Worm (Caenorhabditis elegans) whole organism, L2 larva: ENCODE data around the gene nlg-1.

Experiments used
- ama-1 ChIP-seq: fragments of 150-350 bp; optimal IDR thresholded peaks from 2 replicates; lab custom pipeline; 2018; ENCODE audit warnings: inconsistent platforms
- lin-39 ChIP-seq: fragments of 150-350 bp; optimal IDR thresholded peaks from 2 replicates; lab custom pipeline; 2014; ENCODE audit warnings: missing biosample characterization, missing genetic modification reagents, missing genetic modification characterization
- lsy-2 ChIP-seq, 2 experiments: fragments of 150-350 bp in 1 of 2; sonication (generic microtip) in 1 of 2; optimal IDR thresholded peaks; 2 replicates each; lab custom pipeline; 2014 to 2017; ENCODE audit warnings: missing biosample characterization in 2 of 2, missing genetic modification characterization in 2 of 2
- nhr-11 ChIP-seq: fragments of 150-350 bp; optimal IDR thresholded peaks from 2 replicates; lab custom pipeline; 2014; ENCODE audit warnings: missing biosample characterization, missing genetic modification characterization
- skn-1 ChIP-seq: sonication (generic microtip); optimal IDR thresholded peaks from 2 replicates; lab custom pipeline; 2017; ENCODE audit warnings: missing biosample characterization, missing genetic modification characterization
- unc-55 ChIP-seq: fragments of 150-350 bp; sonication (generic microtip); optimal IDR thresholded peaks from 3 replicates; lab custom pipeline; 2014; ENCODE audit warnings: missing biosample characterization, missing genetic modification reagents, missing genetic modification characterization

- no peak for TF ChIP-seq ama-1 (lab: Kevin White, UChicago)
- TF ChIP-seq lsy-2 (tag; optimal IDR thresholded peaks at IDR 0.05; lab: Kevin White, UChicago): no peak
- TF ChIP-seq unc-55 (GFP tag; lab: Kevin White, UChicago): no peak
- no peak for TF ChIP-seq nhr-11 (tag; lab: Kevin White, UChicago)
- TF ChIP-seq skn-1: no peak
- no peak for TF ChIP-seq lin-39
Observed at ce11 chrX:13618574-13618973, 12.4 kb downstream of the nlg-1 start, which contains the start of gene nlp-53.
